Worm (Caenorhabditis elegans) whole organism, L4 larva: ENCODE results near the gene gpd-2.

Source experiments
- D1046.2 ChIP-seq: fragments of 200-800 bp; sonication (Bioruptor generic); IDR thresholded peaks from 2 replicates; pipeline ENCODE4 v1.3.6; 2022; ENCODE audit warnings: missing genetic modification characterization, missing compliant biosample characterization
- F10B5.3 ChIP-seq: sonication (generic microtip); optimal IDR thresholded peaks from 2 replicates; lab custom pipeline; 2016; ENCODE audit warnings: mild to moderate bottlenecking, missing genetic modification characterization, missing compliant biosample characterization
- T20F7.1 ChIP-seq: fragments of 200-800 bp; sonication (Bioruptor generic); optimal IDR thresholded peaks from 2 replicates; lab custom pipeline; 2018; ENCODE audit warnings: mild to moderate bottlenecking, missing genetic modification characterization, missing compliant biosample characterization
- T26A8.4 ChIP-seq: fragments of 200-800 bp; sonication (Bioruptor generic); IDR thresholded peaks from 2 replicates; pipeline ENCODE4 v1.3.6; 2022; ENCODE audit warnings: missing genetic modification characterization, missing compliant biosample characterization
- Y5F2A.4 ChIP-seq: fragments of 200-800 bp; sonication (Bioruptor generic); optimal IDR thresholded peaks from 2 replicates; lab custom pipeline; 2018; ENCODE audit warnings: mild to moderate bottlenecking, missing genetic modification characterization, missing compliant biosample characterization
- aha-1 ChIP-seq: fragments of 150-350 bp; peaks from one replicate; lab custom pipeline; 2014; ENCODE audit warnings: missing biosample characterization, missing genetic modification characterization
- ama-1 ChIP-seq: fragments of 150-350 bp; optimal IDR thresholded peaks from 2 replicates; lab custom pipeline; 2014; ENCODE audit warnings: inconsistent platforms, mixed read lengths
- arid-1 ChIP-seq: fragments of 200-800 bp; sonication (Bioruptor generic); conservative IDR thresholded peaks from 2 replicates; pipeline ENCODE4 v1.3.6; 2022; ENCODE audit warnings: missing genetic modification reagents, missing genetic modification characterization, missing compliant biosample characterization
- attf-4 ChIP-seq: sonication (generic microtip); optimal IDR thresholded peaks from 3 replicates; lab custom pipeline; 2017; ENCODE audit warnings: missing biosample characterization, missing genetic modification characterization
- ceh-20 ChIP-seq: fragments of 200-800 bp; sonication (Bioruptor generic); IDR thresholded peaks from 2 replicates; pipeline ENCODE4 v1.3.6; 2022; ENCODE audit warnings: missing genetic modification reagents, missing genetic modification characterization, missing compliant biosample characterization
- ceh-28 ChIP-seq: fragments of 150-350 bp; optimal IDR thresholded peaks from 2 replicates; lab custom pipeline; 2014; ENCODE audit warnings: missing biosample characterization, missing genetic modification reagents, missing genetic modification characterization
- cey-2 ChIP-seq: sonication (generic microtip); optimal IDR thresholded peaks from 3 replicates; lab custom pipeline; 2017; ENCODE audit warnings: missing genetic modification characterization, mild to moderate bottlenecking, missing compliant biosample characterization, antibody characterized with exemption, borderline replicate concordance; ENCODE audit not compliant: insufficient read depth
- ctbp-1 ChIP-seq: fragments of 200-800 bp; sonication (Bioruptor generic); IDR thresholded peaks from 2 replicates; pipeline ENCODE4 v1.3.6; 2022; ENCODE audit warnings: missing genetic modification reagents, missing genetic modification characterization, missing compliant biosample characterization
- daf-16 ChIP-seq, 3 experiments: sonication (generic microtip); optimal IDR thresholded peaks; 2 replicates each; lab custom pipeline; 2016 to 2017; ENCODE audit warnings: missing genetic modification characterization in 3 of 3, missing genetic modification reagents in 3 of 3, mild to moderate bottlenecking in 2 of 3, missing compliant biosample characterization in 2 of 3, missing biosample characterization in 1 of 3, moderate library complexity in 1 of 3
- daf-19 ChIP-seq: fragments of 200-800 bp; sonication (Bioruptor generic); conservative IDR thresholded peaks from 2 replicates; pipeline ENCODE4 v1.3.6; 2022; ENCODE audit warnings: missing genetic modification characterization, missing compliant biosample characterization
- dmd-9 ChIP-seq: fragments of 200-800 bp; sonication (Bioruptor generic); IDR thresholded peaks from 2 replicates; pipeline ENCODE4 v1.3.6; 2022; ENCODE audit warnings: missing genetic modification reagents, missing genetic modification characterization, missing compliant biosample characterization
- dpl-1 ChIP-seq: fragments of 150-350 bp; optimal IDR thresholded peaks from 2 replicates; lab custom pipeline; 2014; ENCODE audit warnings: missing biosample characterization, missing genetic modification reagents, missing genetic modification characterization
- duxl-1 ChIP-seq: sonication (generic microtip); optimal IDR thresholded peaks from 2 replicates; lab custom pipeline; 2016; ENCODE audit warnings: mild to moderate bottlenecking, missing genetic modification characterization, moderate library complexity, missing compliant biosample characterization; ENCODE audit not compliant: poor library complexity
- dve-1 ChIP-seq: sonication (generic microtip); optimal IDR thresholded peaks from 2 replicates; lab custom pipeline; 2017; ENCODE audit warnings: antibody characterized with exemption, mild to moderate bottlenecking, missing genetic modification characterization, missing compliant biosample characterization; ENCODE audit not compliant: insufficient read depth
- fkh-10 ChIP-seq: fragments of 150-350 bp; optimal IDR thresholded peaks from 2 replicates; lab custom pipeline; 2014; ENCODE audit warnings: missing biosample characterization, missing genetic modification reagents, missing genetic modification characterization
- hlh-11 ChIP-seq: fragments of 200-800 bp; sonication (Bioruptor generic); optimal IDR thresholded peaks from 2 replicates; lab custom pipeline; 2018; ENCODE audit warnings: mild to moderate bottlenecking, missing genetic modification characterization, missing compliant biosample characterization
- hlh-30 ChIP-seq: sonication (generic microtip); optimal IDR thresholded peaks from 2 replicates; lab custom pipeline; 2017; ENCODE audit warnings: antibody characterized with exemption, mild to moderate bottlenecking, missing genetic modification characterization, missing compliant biosample characterization; ENCODE audit not compliant: insufficient read depth
- hmg-1.1 ChIP-seq: fragments of 200-800 bp; sonication (Bioruptor generic); IDR thresholded peaks from 2 replicates; pipeline ENCODE4 v1.3.6; 2022; ENCODE audit warnings: missing genetic modification reagents, missing genetic modification characterization, missing compliant biosample characterization
- jun-1 ChIP-seq: fragments of 150-350 bp; optimal IDR thresholded peaks from 2 replicates; lab custom pipeline; 2014; ENCODE audit warnings: missing biosample characterization, missing genetic modification reagents, missing genetic modification characterization
- lim-7 ChIP-seq: fragments of 200-800 bp; sonication (Bioruptor generic); IDR thresholded peaks from 2 replicates; pipeline ENCODE4 v1.3.6; 2022; ENCODE audit warnings: missing genetic modification characterization, missing compliant biosample characterization
- lin-15B ChIP-seq: fragments of 150-350 bp; sonication (generic microtip); optimal IDR thresholded peaks from 3 replicates; lab custom pipeline; 2014; ENCODE audit warnings: missing biosample characterization, missing genetic modification characterization
- lsy-2 ChIP-seq, 2 experiments: fragments of 150-350 bp in 1 of 2; sonication (generic microtip) in 1 of 2; optimal IDR thresholded peaks; 2 replicates each; lab custom pipeline; 2014 to 2017; ENCODE audit warnings: missing biosample characterization in 2 of 2, missing genetic modification characterization in 2 of 2
- mep-1 ChIP-seq: fragments of 150-350 bp; sonication (generic microtip); optimal IDR thresholded peaks from 3 replicates; lab custom pipeline; 2014; ENCODE audit warnings: missing biosample characterization, missing genetic modification characterization
- mes-2 ChIP-seq: sonication (generic microtip); optimal IDR thresholded peaks from 2 replicates; lab custom pipeline; 2016; ENCODE audit warnings: missing genotype, mild to moderate bottlenecking, missing genetic modification characterization, missing compliant biosample characterization; ENCODE audit not compliant: poor library complexity, severe bottlenecking
- mxl-2 ChIP-seq: fragments of 200-800 bp; sonication (Bioruptor generic); conservative IDR thresholded peaks from 2 replicates; pipeline ENCODE4 v1.3.6; 2022; ENCODE audit warnings: missing genetic modification reagents, missing genetic modification characterization, missing compliant biosample characterization
- nhr-102 ChIP-seq: sonication (generic microtip); optimal IDR thresholded peaks from 2 replicates; lab custom pipeline; 2016; ENCODE audit warnings: mild to moderate bottlenecking, missing genetic modification characterization, moderate library complexity, missing compliant biosample characterization
- nhr-25 ChIP-seq: sonication (generic microtip); optimal IDR thresholded peaks from 2 replicates; lab custom pipeline; 2017; ENCODE audit warnings: missing genetic modification characterization, mild to moderate bottlenecking, missing compliant biosample characterization, antibody characterized with exemption, moderate library complexity, borderline replicate concordance; ENCODE audit not compliant: insufficient read depth
- nhr-28 ChIP-seq: fragments of 150-350 bp; optimal IDR thresholded peaks from 2 replicates; lab custom pipeline; 2014; ENCODE audit warnings: missing biosample characterization, missing genetic modification characterization
- nhr-6 ChIP-seq: fragments of 150-350 bp; optimal IDR thresholded peaks from 2 replicates; lab custom pipeline; 2014; ENCODE audit warnings: missing biosample characterization, missing genetic modification characterization
- pha-4 ChIP-seq, 2 experiments: fragments of 150-350 bp in 1 of 2; fragments of 200-800 bp in 1 of 2; sonication (Bioruptor generic) in 1 of 2; IDR thresholded peaks in 1 of 2; optimal IDR thresholded peaks in 1 of 2; 2 replicates each; pipeline versions ENCODE4 v1.3.6 to Lab custom; 2014 to 2022; ENCODE audit warnings: missing genetic modification characterization in 2 of 2, missing genetic modification reagents in 2 of 2, missing biosample characterization in 1 of 2, missing compliant biosample characterization in 1 of 2
- rbr-2 ChIP-seq: sonication (generic microtip); optimal IDR thresholded peaks from 2 replicates; lab custom pipeline; 2016; ENCODE audit warnings: missing genotype, missing genetic modification characterization, missing compliant biosample characterization
- skn-1 ChIP-seq: fragments of 150-350 bp; optimal IDR thresholded peaks from 2 replicates; lab custom pipeline; 2014; ENCODE audit warnings: missing biosample characterization, missing genetic modification characterization
- spr-1 ChIP-seq: sonication (generic microtip); optimal IDR thresholded peaks from 2 replicates; lab custom pipeline; 2016; ENCODE audit warnings: mild to moderate bottlenecking, missing genetic modification characterization, missing compliant biosample characterization
- spr-3 ChIP-seq: fragments of 200-800 bp; sonication (Bioruptor generic); optimal IDR thresholded peaks from 2 replicates; lab custom pipeline; 2018; ENCODE audit warnings: mild to moderate bottlenecking, missing genetic modification characterization, missing compliant biosample characterization
- tra-1 ChIP-seq: fragments of 200-800 bp; sonication (Bioruptor generic); IDR thresholded peaks from 2 replicates; pipeline ENCODE4 v1.3.6; 2022; ENCODE audit warnings: missing genetic modification reagents, missing genetic modification characterization, missing compliant biosample characterization
- unc-130 ChIP-seq: sonication (generic microtip); optimal IDR thresholded peaks from 2 replicates; lab custom pipeline; 2016; ENCODE audit warnings: missing genetic modification reagents, missing genetic modification characterization, missing compliant biosample characterization
- unc-39 ChIP-seq: sonication (generic microtip); optimal IDR thresholded peaks from 2 replicates; lab custom pipeline; 2017; ENCODE audit warnings: missing biosample characterization, missing genetic modification characterization
- unc-62 ChIP-seq, 3 experiments: fragments of 150-350 bp in 1 of 3; sonication (generic microtip); optimal IDR thresholded peaks in 2 of 3; peaks in 1 of 3; 1 replicate in 1 of 3; 2 replicates in 2 of 3; lab custom pipeline; 2014 to 2017; ENCODE audit warnings: missing biosample characterization in 3 of 3, missing genetic modification characterization in 3 of 3, missing genetic modification reagents in 3 of 3, missing genotype in 1 of 3
- vab-7 ChIP-seq: fragments of 200-800 bp; sonication (Bioruptor generic); IDR thresholded peaks from 2 replicates; pipeline ENCODE4 v1.3.6; 2022; ENCODE audit warnings: missing genetic modification reagents, missing genetic modification characterization, missing compliant biosample characterization
- zag-1 ChIP-seq: fragments of 150-350 bp; optimal IDR thresholded peaks from 2 replicates; lab custom pipeline; 2014; ENCODE audit warnings: missing biosample characterization, missing genetic modification characterization
- ztf-11 ChIP-seq: fragments of 150-350 bp; optimal IDR thresholded peaks from 2 replicates; lab custom pipeline; 2014; ENCODE audit warnings: missing biosample characterization, missing genetic modification characterization

The gpd-2 gene

ce11 chrX:3102165-3102564, 12.3 kb downstream of the gpd-2 start, which contains the start of gene ztf-13 (continued):
- TF ChIP-seq fkh-10 (GFP tag; lab: Kevin White, UChicago) (no peak), lsy-2 (tag; optimal IDR thresholded peaks at IDR 0.05; lab: Kevin White, UChicago) (peak in 1 of 2 experiments; percentile 12), unc-130 (no peak), Y5F2A.4 (GFP tag; lab: Kevin White, UChicago) (no peak), lim-7 (no peak), jun-1 (tag; lab: Kevin White, UChicago) (no peak), D1046.2 (GFP tag; lab: Robert Waterston, UW) (no peak), F10B5.3 (no peak)

- no peak for TF ChIP-seq F10B5.3
- no peak for TF ChIP-seq zag-1 (tag; lab: Kevin White, UChicago)
- TF ChIP-seq mes-2 = peak; percentile 63
- 0 out of 2 replicates have a peak, but pooled peaks have one; percentile 23 for TF ChIP-seq tra-1
- no peak for TF ChIP-seq jun-1 (tag; lab: Kevin White, UChicago)
- TF ChIP-seq arid-1 (GFP tag; lab: Robert Waterston, UW) = no peak
- no peak for TF ChIP-seq spr-3 (GFP tag; lab: Kevin White, UChicago)
- TF ChIP-seq mxl-2 (GFP tag; lab: Robert Waterston, UW) = no peak
- peak; percentile 28 for TF ChIP-seq dve-1 (tag; lab: Kevin White, UChicago)
- TF ChIP-seq mep-1 = peak; percentile 3
- TF ChIP-seq hlh-11 (tag; lab: Kevin White, UChicago) = peak; percentile 37
- no peak for TF ChIP-seq dmd-9
- peak; percentile 7 for TF ChIP-seq nhr-28 (tag; lab: Kevin White, UChicago)
- TF ChIP-seq hmg-1.1 = no peak
- no peak for TF ChIP-seq D1046.2 (GFP tag; lab: Robert Waterston, UW)
- no peak for TF ChIP-seq ztf-11 (tag; lab: Kevin White, UChicago)
- peak; percentile 72 for TF ChIP-seq hlh-30 (tag; lab: Kevin White, UChicago)
- TF ChIP-seq ama-1 = no peak
- TF ChIP-seq lsy-2 (tag; optimal IDR thresholded peaks at IDR 0.05; lab: Kevin White, UChicago) = peak in 1 of 2 experiments; percentile 20
- no peak for TF ChIP-seq skn-1
- TF ChIP-seq pha-4 (GFP tag; IDR thresholded peaks at IDR 0.05; lab: Robert Waterston, UW) = no peak
- TF ChIP-seq pha-4 (tag; optimal IDR thresholded peaks at IDR 0.05; lab: Kevin White, UChicago) = peak; percentile 83
- TF ChIP-seq nhr-6 (tag; lab: Kevin White, UChicago) = peak; percentile 67
- TF ChIP-seq daf-16 (GFP tag; optimal IDR thresholded peaks at IDR 0.05; lab: Kevin White, UChicago) = no peak
- TF ChIP-seq daf-16 (tag; optimal IDR thresholded peaks at IDR 0.05; lab: Kevin White, UChicago) = no peak
- TF ChIP-seq aha-1 (tag; lab: Kevin White, UChicago) = no peak
- no peak for TF ChIP-seq ceh-20 (GFP tag; lab: Robert Waterston, UW)
- TF ChIP-seq unc-62 (GFP tag; optimal IDR thresholded peaks at IDR 0.05 in 1 of 2; lab: Kevin White, UChicago) = peak in 1 of 2 experiments; percentile 18
- no peak for TF ChIP-seq unc-62 (tag; optimal IDR thresholded peaks at IDR 0.05; lab: Kevin White, UChicago)
- no peak for TF ChIP-seq ceh-28 (tag; lab: Kevin White, UChicago)
- no peak for TF ChIP-seq unc-39 (tag; lab: Kevin White, UChicago)
- 0 out of 2 replicates have a peak, but pooled peaks have one; percentile 17 for TF ChIP-seq T26A8.4 (GFP tag; lab: Robert Waterston, UW)
- TF ChIP-seq attf-4 = no peak
These were observed 12.9 kb downstream of the gpd-2 start for ce11 chrX:3101562-3101961.

- TF ChIP-seq nhr-102 = peak; percentile 93
- no peak for TF ChIP-seq T20F7.1 (GFP tag; lab: Kevin White, UChicago)
- TF ChIP-seq rbr-2 (tag; lab: Kevin White, UChicago) = peak; percentile 88
- TF ChIP-seq cey-2 (tag; lab: Kevin White, UChicago) = no peak
- TF ChIP-seq F10B5.3 = peak; percentile 73
- TF ChIP-seq vab-7 (GFP tag; lab: Robert Waterston, UW) = peak; percentile 19; the same call in 1 of the 2 replicates
- peak; percentile 81 for TF ChIP-seq nhr-25 (tag; lab: Kevin White, UChicago)
- TF ChIP-seq lin-15B (tag; lab: Kevin White, UChicago) = peak; percentile 12
- peak; percentile 51; the same call in 1 of the 2 replicates for TF ChIP-seq dmd-9
- TF ChIP-seq spr-3 (GFP tag; lab: Kevin White, UChicago) = peak; percentile 42
- peak; percentile 75; the same call in 1 of the 2 replicates for TF ChIP-seq daf-19
- peak; percentile 47 to 58 for TF ChIP-seq daf-16 (GFP tag; optimal IDR thresholded peaks at IDR 0.05; lab: Kevin White, UChicago)
- TF ChIP-seq daf-16 (tag; optimal IDR thresholded peaks at IDR 0.05; lab: Kevin White, UChicago) = peak; percentile 83
- TF ChIP-seq dpl-1 = peak; percentile 74
- TF ChIP-seq spr-1 (tag; lab: Kevin White, UChicago) = peak; percentile 80
- 0 out of 2 replicates have a peak, but pooled peaks have one; percentile 17 for TF ChIP-seq ctbp-1 (GFP tag; lab: Robert Waterston, UW)
- TF ChIP-seq duxl-1 = peak; percentile 85
These were observed 14.7 kb downstream of the gpd-2 start, which contains the start of gene sec-3 for ce11 chrX:3099832-3100231. TSS of gene sec-3 (minus strand) at chrX:3099852.
